Fruit fly (Drosophila melanogaster) Kc167 (cell line): Measurements from ENCODE around the gene CG11891.

ENCODE experiments used
- h ChIP-seq: fragments of >200 bp; optimal IDR thresholded peaks from 3 replicates; lab custom pipeline; 2018; ENCODE audit warnings: missing external identifiers
- psq ChIP-seq: fragments of >200 bp; optimal IDR thresholded peaks from 2 replicates; lab custom pipeline; 2017; ENCODE audit warnings: missing external identifiers

- TF ChIP-seq psq (lab: Kevin White, UChicago): no peak
- no peak for TF ChIP-seq h (lab: Kevin White, UChicago)
Observed at dm6 chr3R:25300575-25300974, 30.6 kb downstream of the CG11891 start, which contains the start of gene CG13659.
